Fruit fly (Drosophila melanogaster) whole organism, embryonic: ENCODE results near the gene CCHa1.

Experiments used
- Abd-B ChIP-seq: fragments of 200-800 bp; sonication (Bioruptor generic); optimal IDR thresholded peaks from 2 replicates; lab custom pipeline; 2018; ENCODE audit warnings: missing biosample characterization, mild to moderate bottlenecking, missing genetic modification characterization, moderate library complexity
- Ada2b ChIP-seq: fragments of 200-800 bp; sonication (Bioruptor generic); IDR thresholded peaks from 2 replicates; pipeline ENCODE4 v1.3.6; 2022; ENCODE audit warnings: missing biosample characterization, missing genetic modification characterization
- CG10274 ChIP-seq: fragments of 200-800 bp; sonication (Bioruptor generic); optimal IDR thresholded peaks from 3 replicates; lab custom pipeline; 2017; ENCODE audit warnings: missing biosample characterization, mild to moderate bottlenecking, missing genetic modification characterization
- CG11723 ChIP-seq: fragments of 200-800 bp; sonication (Bioruptor generic); optimal IDR thresholded peaks from 2 replicates; lab custom pipeline; 2017; ENCODE audit warnings: missing biosample characterization, mild to moderate bottlenecking, missing genetic modification characterization
- CG1233 ChIP-seq: fragments of 200-800 bp; sonication (Bioruptor generic); optimal IDR thresholded peaks from 4 replicates; lab custom pipeline; 2018; ENCODE audit warnings: missing biosample characterization, mild to moderate bottlenecking, missing genetic modification characterization
- CG12391 ChIP-seq: fragments of 200-800 bp; sonication (Bioruptor generic); optimal IDR thresholded peaks from 3 replicates; lab custom pipeline; 2018; ENCODE audit warnings: missing biosample characterization, mild to moderate bottlenecking, missing genetic modification characterization, moderate library complexity
- CG14014 ChIP-seq: fragments of 200-800 bp; sonication (Bioruptor generic); IDR thresholded peaks from 2 replicates; pipeline ENCODE4 v1.3.6; 2022; ENCODE audit warnings: missing biosample characterization, missing genetic modification characterization
- CG15696 ChIP-seq: fragments of 200-800 bp; sonication (Bioruptor generic); optimal IDR thresholded peaks from 2 replicates; lab custom pipeline; 2019; ENCODE audit warnings: missing biosample characterization, mild to moderate bottlenecking, missing genetic modification characterization, moderate library complexity
- CG16813 ChIP-seq: fragments of 200-800 bp; sonication (Bioruptor generic); IDR thresholded peaks from 3 replicates; pipeline ENCODE4 v1.3.6; 2022; ENCODE audit warnings: missing biosample characterization, missing genetic modification characterization; ENCODE audit not compliant: partially characterized antibody
- CG17361 ChIP-seq: fragments of 200-800 bp; sonication (Bioruptor generic); IDR thresholded peaks from 3 replicates; pipeline ENCODE4 v1.3.6; 2022; ENCODE audit warnings: missing biosample characterization, missing genetic modification characterization
- CG18262 ChIP-seq: fragments of 200-800 bp; optimal IDR thresholded peaks from 3 replicates; lab custom pipeline; 2019; ENCODE audit warnings: missing biosample characterization, mild to moderate bottlenecking, missing genetic modification characterization, moderate library complexity
- CG18619 ChIP-seq: fragments of 200-800 bp; sonication (Bioruptor generic); optimal IDR thresholded peaks from 3 replicates; lab custom pipeline; 2017; ENCODE audit warnings: missing biosample characterization, mild to moderate bottlenecking, missing genetic modification characterization
- CG2129 ChIP-seq: fragments of 200-800 bp; sonication (Bioruptor generic); IDR thresholded peaks from 2 replicates; pipeline ENCODE4 v1.3.6; 2022; ENCODE audit warnings: missing biosample characterization, missing genetic modification characterization; ENCODE audit not compliant: partially characterized antibody
- CG30020 ChIP-seq: fragments of 200-800 bp; optimal IDR thresholded peaks from 2 replicates; lab custom pipeline; 2019; ENCODE audit warnings: missing biosample characterization, mild to moderate bottlenecking, missing genetic modification characterization, moderate library complexity
- CG3163 ChIP-seq: fragments of 200-800 bp; sonication (Bioruptor generic); optimal IDR thresholded peaks from 3 replicates; lab custom pipeline; 2016; ENCODE audit warnings: missing biosample characterization, missing genetic modification characterization
- CG33557 ChIP-seq: fragments of 200-800 bp; sonication (Bioruptor generic); optimal IDR thresholded peaks from 2 replicates; lab custom pipeline; 2019; ENCODE audit warnings: missing biosample characterization, mild to moderate bottlenecking, missing genetic modification characterization, moderate library complexity
- CG34422 ChIP-seq: fragments of 200-800 bp; sonication (Bioruptor generic); IDR thresholded peaks from 3 replicates; pipeline ENCODE4 v1.3.6; 2022; ENCODE audit warnings: missing biosample characterization, missing genetic modification characterization
- CG4404 ChIP-seq: fragments of 200-800 bp; sonication (Bioruptor generic); IDR thresholded peaks from 2 replicates; pipeline ENCODE4 v1.3.6; 2022; ENCODE audit warnings: missing biosample characterization, missing genetic modification characterization
- CG6683 ChIP-seq: fragments of 200-800 bp; sonication (Bioruptor generic); optimal IDR thresholded peaks from 2 replicates; lab custom pipeline; 2017; ENCODE audit warnings: missing biosample characterization, mild to moderate bottlenecking, missing genetic modification characterization, missing genetic modification reagents
- CG6765 ChIP-seq: fragments of 200-800 bp; sonication (Bioruptor generic); optimal IDR thresholded peaks from 3 replicates; lab custom pipeline; 2017; ENCODE audit warnings: missing biosample characterization, mild to moderate bottlenecking, missing genetic modification characterization
- CG6813 ChIP-seq: fragments of 200-800 bp; sonication (Bioruptor generic); optimal IDR thresholded peaks from 2 replicates; lab custom pipeline; 2017; ENCODE audit warnings: missing biosample characterization, missing genetic modification characterization, mild to moderate bottlenecking, moderate library complexity, missing genetic modification reagents
- CG7786 ChIP-seq: fragments of 200-800 bp; sonication (Bioruptor generic); optimal IDR thresholded peaks from 2 replicates; lab custom pipeline; 2016; ENCODE audit warnings: missing biosample characterization, missing genetic modification characterization
- CG7839 ChIP-seq: fragments of 200-800 bp; sonication (Bioruptor generic); optimal IDR thresholded peaks from 3 replicates; lab custom pipeline; 2018; ENCODE audit warnings: missing biosample characterization, mild to moderate bottlenecking, missing genetic modification characterization, moderate library complexity
- CG9876 ChIP-seq: fragments of 200-800 bp; sonication (Bioruptor generic); optimal IDR thresholded peaks from 2 replicates; lab custom pipeline; 2016; ENCODE audit warnings: missing biosample characterization, missing genetic modification characterization
- CTCF ChIP-seq: fragments of 200-800 bp; sonication (Bioruptor generic); optimal IDR thresholded peaks from 2 replicates; lab custom pipeline; 2017; ENCODE audit warnings: missing biosample characterization, mild to moderate bottlenecking, missing genetic modification characterization, moderate library complexity
- Chrac-16 ChIP-seq: fragments of 200-800 bp; sonication (Bioruptor generic); optimal IDR thresholded peaks from 3 replicates; lab custom pipeline; 2016; ENCODE audit warnings: missing biosample characterization, missing genetic modification characterization
- CrebB ChIP-seq: fragments of 200-800 bp; sonication (Bioruptor generic); optimal IDR thresholded peaks from 3 replicates; lab custom pipeline; 2018; ENCODE audit warnings: missing biosample characterization, mild to moderate bottlenecking, missing genetic modification characterization
- Dfd ChIP-seq, 2 experiments: fragments of >200 bp; optimal IDR thresholded peaks; 2 replicates each; lab custom pipeline; 2017; ENCODE audit warnings: missing biosample characterization in 2 of 2, missing genetic modification characterization in 2 of 2
- Dip2 ChIP-seq: fragments of 200-800 bp; sonication (Bioruptor generic); IDR thresholded peaks from 2 replicates; pipeline ENCODE4 v1.3.6; 2022; ENCODE audit warnings: missing biosample characterization, missing genetic modification characterization
- E2f2 ChIP-seq: fragments of 200-800 bp; sonication (Bioruptor generic); IDR thresholded peaks from 2 replicates; pipeline ENCODE4 v1.3.6; 2022; ENCODE audit warnings: missing biosample characterization, missing genetic modification characterization
- ERR ChIP-seq: fragments of 200-800 bp; sonication (Bioruptor generic); optimal IDR thresholded peaks from 2 replicates; lab custom pipeline; 2016; ENCODE audit warnings: missing biosample characterization, missing genetic modification characterization
- H15 ChIP-seq: fragments of 200-800 bp; sonication (Bioruptor generic); IDR thresholded peaks from 3 replicates; pipeline ENCODE4 v1.3.6; 2022; ENCODE audit warnings: missing biosample characterization, missing genetic modification characterization
- Max ChIP-seq: fragments of 200-800 bp; sonication (Bioruptor generic); optimal IDR thresholded peaks from 2 replicates; lab custom pipeline; 2016; ENCODE audit warnings: missing biosample characterization, mild to moderate bottlenecking, missing genetic modification characterization
- NfI ChIP-seq: fragments of 200-800 bp; sonication (Bioruptor generic); optimal IDR thresholded peaks from 3 replicates; lab custom pipeline; 2018; ENCODE audit warnings: missing biosample characterization, mild to moderate bottlenecking, missing genetic modification characterization, moderate library complexity
- PHDP ChIP-seq: fragments of 200-800 bp; sonication (Bioruptor generic); optimal IDR thresholded peaks from 3 replicates; lab custom pipeline; 2018; ENCODE audit warnings: missing biosample characterization, mild to moderate bottlenecking, missing genetic modification characterization, moderate library complexity
- Tbp ChIP-seq: fragments of >200 bp; optimal IDR thresholded peaks from 2 replicates; lab custom pipeline; 2018; ENCODE audit warnings: missing biosample characterization, missing genetic modification characterization
- cato ChIP-seq: fragments of 200-800 bp; sonication (Bioruptor generic); optimal IDR thresholded peaks from 2 replicates; lab custom pipeline; 2016; ENCODE audit warnings: missing biosample characterization, missing genetic modification characterization, borderline replicate concordance
- corto ChIP-seq: fragments of 200-800 bp; sonication (Bioruptor generic); optimal IDR thresholded peaks from 2 replicates; lab custom pipeline; 2016; ENCODE audit warnings: missing biosample characterization, mild to moderate bottlenecking, missing genetic modification characterization, moderate library complexity
- crol ChIP-seq: fragments of 200-800 bp; sonication (Bioruptor generic); IDR thresholded peaks from 2 replicates; pipeline ENCODE4 v1.3.6; 2022; ENCODE audit warnings: missing biosample characterization, missing genetic modification characterization
- grn ChIP-seq: fragments of 200-800 bp; sonication (Bioruptor generic); optimal IDR thresholded peaks from 3 replicates; lab custom pipeline; 2017; ENCODE audit warnings: missing biosample characterization, missing genetic modification characterization
- hbn ChIP-seq: fragments of 200-800 bp; sonication (Bioruptor generic); IDR thresholded peaks from 2 replicates; pipeline ENCODE4 v1.3.6; 2022; ENCODE audit warnings: missing biosample characterization, missing genetic modification characterization; ENCODE audit not compliant: partially characterized antibody
- jigr1 ChIP-seq: fragments of 200-800 bp; sonication (Bioruptor generic); IDR thresholded peaks from 3 replicates; pipeline ENCODE4 v1.3.6; 2022; ENCODE audit warnings: missing biosample characterization, missing genetic modification characterization
- lilli ChIP-seq: fragments of 200-800 bp; sonication (Bioruptor generic); optimal IDR thresholded peaks from 3 replicates; lab custom pipeline; 2016; ENCODE audit warnings: missing biosample characterization, missing genetic modification characterization
- repo ChIP-seq: fragments of 200-800 bp; sonication (Bioruptor generic); optimal IDR thresholded peaks from 2 replicates; lab custom pipeline; 2016; ENCODE audit warnings: missing biosample characterization, missing genetic modification characterization
- run ChIP-seq: fragments of 200-800 bp; sonication (Bioruptor generic); optimal IDR thresholded peaks from 3 replicates; lab custom pipeline; 2018; ENCODE audit warnings: missing biosample characterization, mild to moderate bottlenecking, missing genetic modification characterization
- sd ChIP-seq: fragments of 200-800 bp; sonication (Bioruptor generic); optimal IDR thresholded peaks from 3 replicates; lab custom pipeline; 2018; ENCODE audit warnings: missing biosample characterization, mild to moderate bottlenecking, missing genetic modification characterization, moderate library complexity
- sim ChIP-seq: fragments of 200-800 bp; sonication (Bioruptor generic); IDR thresholded peaks from 2 replicates; pipeline ENCODE4 v1.3.6; 2022; ENCODE audit warnings: missing biosample characterization, missing genetic modification characterization
- stwl ChIP-seq: fragments of 200-800 bp; sonication (Bioruptor generic); optimal IDR thresholded peaks from 3 replicates; lab custom pipeline; 2018; ENCODE audit warnings: missing biosample characterization, mild to moderate bottlenecking, missing genetic modification characterization, moderate library complexity
- ttk ChIP-seq: fragments of 200-800 bp; sonication (Bioruptor generic); IDR thresholded peaks from 2 replicates; pipeline ENCODE4 v2.1.2; 2022; ENCODE audit warnings: missing biosample characterization, missing genetic modification characterization
- yki ChIP-seq: fragments of >200 bp; optimal IDR thresholded peaks from 3 replicates; lab custom pipeline; 2018

Gene CCHa1

dm6 chr3R:14108158-14108921 lies 11.7 kb upstream of the CCHa1 start, which contains the start of gene CG12402 (continued):
- peak; percentile 30 for TF ChIP-seq CG9876 (GFP tag; lab: Kevin White, UChicago)
- peak; percentile 81 for TF ChIP-seq CG1233 (GFP tag; lab: Kevin White, UChicago)
- peak; percentile 32 for TF ChIP-seq CTCF (GFP tag; lab: Kevin White, UChicago)
- peak; percentile 79 for TF ChIP-seq H15 (GFP tag; lab: Robert Waterston, UW)
- peak; percentile 61 for TF ChIP-seq CG18619 (GFP tag; lab: Kevin White, UChicago)
- TF ChIP-seq E2f2 (GFP tag; lab: Robert Waterston, UW), result peak; percentile 68
- peak; percentile 55 for TF ChIP-seq CG3163 (GFP tag; lab: Kevin White, UChicago)
- no peak for TF ChIP-seq CG16813
- peak; percentile 87 for TF ChIP-seq PHDP (tag; lab: Kevin White, UChicago)
- TF ChIP-seq Max, result peak; percentile 56
- TF ChIP-seq CG2129 (GFP tag; lab: Robert Waterston, UW), result no peak
- TF ChIP-seq sim (GFP tag; lab: Robert Waterston, UW), result peak; percentile 61; the same call in 1 of the 2 replicates
- no peak for TF ChIP-seq Dfd (GFP tag; optimal IDR thresholded peaks at IDR 0.05; lab: Kevin White, UChicago)
- TF ChIP-seq Ada2b (GFP tag; lab: Robert Waterston, UW), result peak; percentile 88
- no peak for TF ChIP-seq Tbp (GFP tag; lab: Kevin White, UChicago)
- TF ChIP-seq Chrac-16, result peak; percentile 79
- peak; percentile 85 for TF ChIP-seq CG18262 (tag; lab: Kevin White, UChicago)
- TF ChIP-seq CG7839 (tag; lab: Kevin White, UChicago), result peak; percentile 89
- TF ChIP-seq stwl (tag; lab: Kevin White, UChicago), result peak; percentile 6
- peak; percentile 90 for TF ChIP-seq CG12391 (tag; lab: Kevin White, UChicago)
- TF ChIP-seq ttk (GFP tag; lab: Robert Waterston, UW), result peak; percentile 85
- peak; percentile 79 for TF ChIP-seq grn (GFP tag; lab: Kevin White, UChicago)
- TF ChIP-seq CG17361 (GFP tag; lab: Robert Waterston, UW), result peak; percentile 89
- TF ChIP-seq CG6813 (GFP tag; lab: Kevin White, UChicago), result peak; percentile 86
- peak; percentile 48 for TF ChIP-seq CG10274 (GFP tag; lab: Kevin White, UChicago)
- TF ChIP-seq NfI, result peak; percentile 78
- TF ChIP-seq run, result peak; percentile 76
- peak; percentile 69 for TF ChIP-seq sd (tag; lab: Kevin White, UChicago)
- TF ChIP-seq Abd-B (GFP tag; lab: Kevin White, UChicago), result peak; percentile 71
- peak; percentile 46 for TF ChIP-seq CG6765
- TF ChIP-seq CrebB, result peak; percentile 60
- TF ChIP-seq lilli (GFP tag; lab: Kevin White, UChicago), result peak; percentile 69
- peak; percentile 91 for TF ChIP-seq CG34422 (GFP tag; lab: Robert Waterston, UW)
- peak; percentile 47 for TF ChIP-seq ERR (GFP tag; lab: Kevin White, UChicago)
- peak; percentile 68 for TF ChIP-seq CG11723 (GFP tag; lab: Kevin White, UChicago)
- TF ChIP-seq hbn (GFP tag; lab: Robert Waterston, UW), result peak; percentile 29; the same call in 1 of the 2 replicates
- TF ChIP-seq crol (GFP tag; lab: Robert Waterston, UW), result peak; percentile 98
- TF ChIP-seq cato (GFP tag; lab: Kevin White, UChicago), result peak; percentile 61
- TF ChIP-seq CG15696 (tag; lab: Kevin White, UChicago), result peak; percentile 75
- peak; percentile 84 for TF ChIP-seq CG14014 (GFP tag; lab: Robert Waterston, UW)
- peak; percentile 51 for TF ChIP-seq CG7786
- TF ChIP-seq yki (lab: Kevin White, UChicago), result no peak
- TF ChIP-seq corto, result no peak
- TF ChIP-seq repo (GFP tag; lab: Kevin White, UChicago), result peak; percentile 57
- peak; percentile 29; the same call in 1 of the 2 replicates for TF ChIP-seq CG4404 (GFP tag; lab: Robert Waterston, UW)
- peak; percentile 69 for TF ChIP-seq CG6683 (GFP tag; lab: Kevin White, UChicago)
- no peak for TF ChIP-seq Dip2 (GFP tag; lab: Robert Waterston, UW)
- no peak for TF ChIP-seq CG30020 (tag; lab: Kevin White, UChicago)
- no peak for TF ChIP-seq jigr1 (GFP tag; lab: Robert Waterston, UW)
- TF ChIP-seq CG33557 (GFP tag; lab: Kevin White, UChicago), result peak; percentile 45
